Worm (Caenorhabditis elegans): ENCODE data around the gene F28C10.1.

F28C10.1 gene

ce11 chrX:520881-521280 is 22.0 kb upstream of the F28C10.1 start, which contains the start of gene B0310.3:
B0310.3 (minus strand) TSS chrX:520981.
- no peak for TF ChIP-seq ceh-36 (tag; optimal IDR thresholded peaks at IDR 0.05)
- TF ChIP-seq sea-1 (GFP tag; conservative IDR thresholded peaks at IDR 0.05), result no peak
- no peak for TF ChIP-seq hmbx-1 (tag; optimal IDR thresholded peaks at IDR 0.05)
- TF ChIP-seq tbx-11 (GFP tag; IDR thresholded peaks at IDR 0.05), result no peak
- no peak for TF ChIP-seq ets-7 (tag; optimal IDR thresholded peaks at IDR 0.05)
- TF ChIP-seq ama-1 (optimal IDR thresholded peaks at IDR 0.05), result no peak
- TF ChIP-seq B0310.2 (tag; optimal IDR thresholded peaks at IDR 0.05), result no peak
- no peak for TF ChIP-seq pes-1 (GFP tag; IDR thresholded peaks at IDR 0.05)
- TF ChIP-seq scrt-1 (GFP tag; IDR thresholded peaks at IDR 0.05), result no peak
- no peak for TF ChIP-seq flt-1 (GFP tag; IDR thresholded peaks at IDR 0.05)
- TF ChIP-seq ceh-13 (GFP tag; optimal IDR thresholded peaks at IDR 0.05), result no peak
- TF ChIP-seq tbx-37 (GFP tag; conservative IDR thresholded peaks at IDR 0.05), result no peak
- no peak for TF ChIP-seq hmg-4 (GFP tag; optimal IDR thresholded peaks at IDR 0.05)
- TF ChIP-seq tra-4 (tag; optimal IDR thresholded peaks at IDR 0.05), result no peak

- no peak for TF ChIP-seq ets-7 (tag; optimal IDR thresholded peaks at IDR 0.05)
- TF ChIP-seq ceh-13 (GFP tag; optimal IDR thresholded peaks at IDR 0.05), result no peak
- no peak for TF ChIP-seq tra-4 (tag; optimal IDR thresholded peaks at IDR 0.05)
- TF ChIP-seq pes-1 (GFP tag; IDR thresholded peaks at IDR 0.05), result no peak
- no peak for TF ChIP-seq ama-1 (optimal IDR thresholded peaks at IDR 0.05)
- TF ChIP-seq ceh-36 (tag; optimal IDR thresholded peaks at IDR 0.05), result no peak
- TF ChIP-seq aly-1 (tag; optimal IDR thresholded peaks at IDR 0.05), result no peak
- no peak for TF ChIP-seq F13C5.2 (tag; optimal IDR thresholded peaks at IDR 0.05)
- TF ChIP-seq tbx-37 (GFP tag; conservative IDR thresholded peaks at IDR 0.05), result no peak
- no peak for TF ChIP-seq hnd-1 (tag; optimal IDR thresholded peaks at IDR 0.05)
- no peak for TF ChIP-seq B0310.2 (tag; optimal IDR thresholded peaks at IDR 0.05)
- no peak for TF ChIP-seq scrt-1 (GFP tag; IDR thresholded peaks at IDR 0.05)
- no peak for TF ChIP-seq flt-1 (GFP tag; IDR thresholded peaks at IDR 0.05)
- no peak for TF ChIP-seq tbx-11 (GFP tag; IDR thresholded peaks at IDR 0.05)
- TF ChIP-seq hmbx-1 (tag; optimal IDR thresholded peaks at IDR 0.05), result no peak
- no peak for TF ChIP-seq hmg-4 (GFP tag; optimal IDR thresholded peaks at IDR 0.05)
Measured at ce11 chrX:524498-524897, 18.4 kb upstream of the F28C10.1 start.

- no peak for TF ChIP-seq B0310.2 (tag; optimal IDR thresholded peaks at IDR 0.05)
- TF ChIP-seq tbx-37 (GFP tag; conservative IDR thresholded peaks at IDR 0.05), result no peak
- no peak for TF ChIP-seq aly-1 (tag; optimal IDR thresholded peaks at IDR 0.05)
- TF ChIP-seq pes-1 (GFP tag; IDR thresholded peaks at IDR 0.05), result no peak
- no peak for TF ChIP-seq hnd-1 (tag; optimal IDR thresholded peaks at IDR 0.05)
- TF ChIP-seq ets-7 (tag; optimal IDR thresholded peaks at IDR 0.05), result no peak
- no peak for TF ChIP-seq sea-1 (GFP tag; conservative IDR thresholded peaks at IDR 0.05)
- no peak for TF ChIP-seq ama-1 (optimal IDR thresholded peaks at IDR 0.05)
- TF ChIP-seq hmg-4 (GFP tag; optimal IDR thresholded peaks at IDR 0.05), result no peak
Measured at ce11 chrX:527663-528062, 15.2 kb upstream of the F28C10.1 start.

- no peak for TF ChIP-seq ceh-13 (GFP tag; optimal IDR thresholded peaks at IDR 0.05)
- no peak for TF ChIP-seq flt-1 (GFP tag; IDR thresholded peaks at IDR 0.05)
- TF ChIP-seq sea-1 (GFP tag; conservative IDR thresholded peaks at IDR 0.05), result no peak
- TF ChIP-seq tbx-37 (GFP tag; conservative IDR thresholded peaks at IDR 0.05), result no peak
- TF ChIP-seq ets-7 (tag; optimal IDR thresholded peaks at IDR 0.05), result no peak
- TF ChIP-seq scrt-1 (GFP tag; IDR thresholded peaks at IDR 0.05), result no peak
- no peak for TF ChIP-seq tra-4 (tag; optimal IDR thresholded peaks at IDR 0.05)
- no peak for TF ChIP-seq aly-1 (tag; optimal IDR thresholded peaks at IDR 0.05)
- no peak for TF ChIP-seq hnd-1 (tag; optimal IDR thresholded peaks at IDR 0.05)
- no peak for TF ChIP-seq B0310.2 (tag; optimal IDR thresholded peaks at IDR 0.05)
- TF ChIP-seq ceh-36 (tag; optimal IDR thresholded peaks at IDR 0.05), result no peak
- no peak for TF ChIP-seq hmbx-1 (tag; optimal IDR thresholded peaks at IDR 0.05)
- no peak for TF ChIP-seq pes-1 (GFP tag; IDR thresholded peaks at IDR 0.05)
- no peak for TF ChIP-seq F13C5.2 (tag; optimal IDR thresholded peaks at IDR 0.05)
Measured at ce11 chrX:528761-529160, 14.1 kb upstream of the F28C10.1 start.

- TF ChIP-seq flt-1 (GFP tag; IDR thresholded peaks at IDR 0.05) (no peak), scrt-1 (GFP tag; IDR thresholded peaks at IDR 0.05) (no peak), pes-1 (GFP tag; IDR thresholded peaks at IDR 0.05) (no peak), hmbx-1 (tag; optimal IDR thresholded peaks at IDR 0.05) (no peak), hmg-4 (GFP tag; optimal IDR thresholded peaks at IDR 0.05) (no peak), B0310.2 (tag; optimal IDR thresholded peaks at IDR 0.05) (no peak), ama-1 (optimal IDR thresholded peaks at IDR 0.05) (no peak), tbx-11 (GFP tag; IDR thresholded peaks at IDR 0.05) (no peak), tbx-37 (GFP tag; conservative IDR thresholded peaks at IDR 0.05) (no peak), ets-7 (tag; optimal IDR thresholded peaks at IDR 0.05) (no peak), hnd-1 (tag; optimal IDR thresholded peaks at IDR 0.05) (no peak), ceh-36 (tag; optimal IDR thresholded peaks at IDR 0.05) (no peak), F13C5.2 (tag; optimal IDR thresholded peaks at IDR 0.05) (no peak), tra-4 (tag; optimal IDR thresholded peaks at IDR 0.05) (no peak), sea-1 (GFP tag; conservative IDR thresholded peaks at IDR 0.05) (no peak), ceh-13 (GFP tag; optimal IDR thresholded peaks at IDR 0.05) (no peak)
Measured at ce11 chrX:529386-529785, 13.5 kb upstream of the F28C10.1 start.

- no peak for TF ChIP-seq scrt-1 (GFP tag; IDR thresholded peaks at IDR 0.05)
- TF ChIP-seq tbx-11 (GFP tag; IDR thresholded peaks at IDR 0.05), result no peak
- TF ChIP-seq ceh-13 (GFP tag; optimal IDR thresholded peaks at IDR 0.05), result no peak
- no peak for TF ChIP-seq ama-1 (optimal IDR thresholded peaks at IDR 0.05)
- no peak for TF ChIP-seq F13C5.2 (tag; optimal IDR thresholded peaks at IDR 0.05)
- TF ChIP-seq hmbx-1 (tag; optimal IDR thresholded peaks at IDR 0.05), result no peak
- no peak for TF ChIP-seq flt-1 (GFP tag; IDR thresholded peaks at IDR 0.05)
- no peak for TF ChIP-seq aly-1 (tag; optimal IDR thresholded peaks at IDR 0.05)
Measured at ce11 chrX:530011-530410, 12.9 kb upstream of the F28C10.1 start, which contains the start of gene ugt-46. ugt-46 (minus strand) TSS chrX:530289.

DNA sequence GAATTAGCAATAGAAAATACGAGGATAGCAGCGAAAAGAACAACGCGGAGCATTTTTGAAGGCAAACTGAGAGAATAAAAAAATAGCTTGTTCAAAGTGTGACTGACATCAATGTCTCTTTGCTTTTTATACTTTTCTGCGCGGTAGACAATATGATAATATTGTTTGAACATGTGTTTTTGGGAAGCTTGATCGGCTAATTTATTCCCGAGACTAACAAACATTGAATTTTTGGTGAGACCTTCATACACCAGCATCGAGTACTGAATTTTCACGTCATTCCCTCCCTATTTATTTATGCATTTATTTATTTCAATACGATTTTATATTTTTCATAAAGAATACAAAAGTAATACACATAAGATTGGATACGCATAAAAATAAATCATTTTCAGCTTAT is 12.0 kb upstream of the F28C10.1 start, which contains the start of gene B0310.6:
Gene B0310.6, minus strand, starts transcription at position 101 of the 400 bp plus-strand sequence.
- TF ChIP-seq ama-1 (optimal IDR thresholded peaks at IDR 0.05), result no peak
- no peak for TF ChIP-seq ceh-13 (GFP tag; optimal IDR thresholded peaks at IDR 0.05)
- TF ChIP-seq hmbx-1 (tag; optimal IDR thresholded peaks at IDR 0.05), result no peak
- no peak for TF ChIP-seq hnd-1 (tag; optimal IDR thresholded peaks at IDR 0.05)
- TF ChIP-seq ceh-36 (tag; optimal IDR thresholded peaks at IDR 0.05), result no peak
- no peak for TF ChIP-seq tbx-37 (GFP tag; conservative IDR thresholded peaks at IDR 0.05)
- TF ChIP-seq tra-4 (tag; optimal IDR thresholded peaks at IDR 0.05), result no peak
- TF ChIP-seq aly-1 (tag; optimal IDR thresholded peaks at IDR 0.05), result no peak
- TF ChIP-seq scrt-1 (GFP tag; IDR thresholded peaks at IDR 0.05), result no peak

All from whole organism, early embryonic.